Fruit fly (Drosophila melanogaster) whole organism, prepupa: Measurements from ENCODE around the gene CG33912.

ENCODE experiments used
- CG3032 ChIP-seq: fragments of 200-800 bp; optimal IDR thresholded peaks from 2 replicates; lab custom pipeline; 2019; ENCODE audit warnings: missing biosample characterization, mild to moderate bottlenecking, missing genetic modification characterization, moderate library complexity
- CG6163 ChIP-seq: fragments of 200-800 bp; sonication (Bioruptor generic); IDR thresholded peaks from 3 replicates; pipeline ENCODE4 v1.3.6; 2022; ENCODE audit warnings: missing biosample characterization, missing genetic modification characterization
- CG6276 ChIP-seq: fragments of 200-800 bp; sonication (Bioruptor generic); optimal IDR thresholded peaks from 2 replicates; lab custom pipeline; 2017; ENCODE audit warnings: missing biosample characterization, mild to moderate bottlenecking, missing genetic modification characterization
- Gug ChIP-seq: fragments of 200-800 bp; sonication (Bioruptor generic); IDR thresholded peaks from 2 replicates; pipeline ENCODE4 v1.3.6; 2022; ENCODE audit warnings: missing biosample characterization, missing genetic modification characterization
- Hr39 ChIP-seq: fragments of 200-800 bp; sonication (Bioruptor generic); optimal IDR thresholded peaks from 2 replicates; lab custom pipeline; 2016; ENCODE audit warnings: missing biosample characterization, missing genetic modification characterization
- Sox102F ChIP-seq: fragments of 200-800 bp; sonication (Bioruptor generic); optimal IDR thresholded peaks from 2 replicates; lab custom pipeline; 2016; ENCODE audit warnings: missing biosample characterization, mild to moderate bottlenecking, missing genetic modification characterization
- Sox14 ChIP-seq: fragments of 200-800 bp; sonication (Bioruptor generic); optimal IDR thresholded peaks from 3 replicates; lab custom pipeline; 2016; ENCODE audit warnings: missing biosample characterization, missing genetic modification characterization
- pdm3 ChIP-seq: fragments of 200-800 bp; sonication (Bioruptor generic); optimal IDR thresholded peaks from 3 replicates; lab custom pipeline; 2016; ENCODE audit warnings: missing biosample characterization, missing genetic modification characterization
- topi ChIP-seq: fragments of 200-800 bp; sonication (Bioruptor generic); optimal IDR thresholded peaks from 3 replicates; lab custom pipeline; 2016; ENCODE audit warnings: missing biosample characterization, missing genetic modification characterization

DNA sequence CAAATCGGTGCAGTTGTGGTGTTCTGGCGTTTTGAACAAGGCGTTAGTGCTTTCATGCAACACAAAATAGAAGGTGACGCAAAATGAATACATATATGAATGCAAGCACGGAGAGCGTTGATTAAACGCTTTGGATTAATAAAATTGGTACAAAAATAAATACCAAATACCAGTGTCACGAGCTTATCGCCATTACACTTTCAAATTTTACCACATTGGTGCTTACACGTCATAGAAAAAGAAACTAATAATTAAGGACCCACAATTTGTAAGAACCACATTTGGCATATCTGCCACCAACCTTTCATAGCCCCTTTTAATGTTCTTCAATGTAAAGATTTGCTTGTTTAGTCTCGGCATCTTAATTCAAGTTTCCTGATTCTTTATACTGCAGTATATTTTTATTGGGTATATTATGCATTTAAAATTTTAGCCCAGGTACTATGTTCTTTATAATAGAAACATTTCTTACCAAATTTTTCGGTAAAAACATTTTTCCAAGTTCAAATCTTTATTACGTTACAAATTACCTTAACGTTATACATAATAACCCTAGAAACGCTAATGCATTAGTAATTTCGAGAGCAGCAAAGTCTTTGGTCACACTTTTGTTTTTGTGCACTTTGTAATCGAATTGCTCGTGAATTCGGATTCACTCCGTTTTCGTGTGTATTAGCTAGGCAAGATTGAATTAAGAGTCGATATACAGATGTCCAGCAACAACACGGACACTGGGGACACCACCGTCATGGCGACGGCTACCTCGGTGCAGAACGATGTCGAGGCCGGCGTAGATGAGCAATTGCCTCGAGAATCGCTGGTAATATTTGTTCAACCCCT lies 23.0 kb upstream of the CG33912 start, which contains the start of the genes Pex16 and Pex14:
- TF ChIP-seq pdm3 (peak; percentile 78), topi (GFP tag; lab: Kevin White, UChicago) (peak; percentile 71), Sox14 (peak; percentile 75), CG6276 (peak; percentile 26), Gug (peak; percentile 51), CG3032 (tag; lab: Kevin White, UChicago) (peak; percentile 73), CG6163 (GFP tag; lab: Robert Waterston, UW) (peak; percentile 74), Hr39 (GFP tag; lab: Kevin White, UChicago) (peak; percentile 87), Sox102F (GFP tag; lab: Kevin White, UChicago) (no peak)
